Worm (Caenorhabditis elegans) whole organism, L2 larva: ENCODE results near the gene gpa-11.

Source experiments
- F13H6.1 ChIP-seq: sonication (generic microtip); optimal IDR thresholded peaks from 2 replicates; lab custom pipeline; 2016; ENCODE audit warnings: missing genetic modification characterization, missing compliant biosample characterization
- aly-2 ChIP-seq: fragments of 150-350 bp; optimal IDR thresholded peaks from 2 replicates; lab custom pipeline; 2014; ENCODE audit warnings: missing biosample characterization, missing genetic modification characterization
- ama-1 ChIP-seq: fragments of 150-350 bp; optimal IDR thresholded peaks from 2 replicates; lab custom pipeline; 2018; ENCODE audit warnings: inconsistent platforms
- dmd-4 ChIP-seq: sonication (generic microtip); optimal IDR thresholded peaks from 2 replicates; lab custom pipeline; 2017; ENCODE audit warnings: missing biosample characterization, missing genetic modification characterization
- fos-1 ChIP-seq: fragments of 150-350 bp; optimal IDR thresholded peaks from 2 replicates; lab custom pipeline; 2014; ENCODE audit warnings: missing biosample characterization, missing genetic modification characterization
- lin-13 ChIP-seq: fragments of 150-350 bp; optimal IDR thresholded peaks from 2 replicates; lab custom pipeline; 2014; ENCODE audit warnings: missing biosample characterization, missing genetic modification reagents, missing genetic modification characterization
- mab-5 ChIP-seq: fragments of 150-350 bp; optimal IDR thresholded peaks from 2 replicates; lab custom pipeline; 2014; ENCODE audit warnings: missing biosample characterization, missing genetic modification characterization
- mdl-1 ChIP-seq, 2 experiments: fragments of 150-350 bp in 1 of 2; sonication (generic microtip) in 1 of 2; optimal IDR thresholded peaks; 2 replicates each; lab custom pipeline; 2017; ENCODE audit warnings: missing biosample characterization in 2 of 2, missing genetic modification characterization in 2 of 2
- nhr-11 ChIP-seq: fragments of 150-350 bp; optimal IDR thresholded peaks from 2 replicates; lab custom pipeline; 2014; ENCODE audit warnings: missing biosample characterization, missing genetic modification characterization
- nhr-129 ChIP-seq: fragments of 150-350 bp; optimal IDR thresholded peaks from 2 replicates; lab custom pipeline; 2014; ENCODE audit warnings: missing biosample characterization, missing genetic modification characterization
- nhr-237 ChIP-seq: fragments of 150-350 bp; optimal IDR thresholded peaks from 2 replicates; lab custom pipeline; 2014; ENCODE audit warnings: missing biosample characterization, missing genetic modification characterization
- ztf-4 ChIP-seq: fragments of 150-350 bp; optimal IDR thresholded peaks from 2 replicates; lab custom pipeline; 2014; ENCODE audit warnings: missing biosample characterization, missing genetic modification characterization

DNA sequence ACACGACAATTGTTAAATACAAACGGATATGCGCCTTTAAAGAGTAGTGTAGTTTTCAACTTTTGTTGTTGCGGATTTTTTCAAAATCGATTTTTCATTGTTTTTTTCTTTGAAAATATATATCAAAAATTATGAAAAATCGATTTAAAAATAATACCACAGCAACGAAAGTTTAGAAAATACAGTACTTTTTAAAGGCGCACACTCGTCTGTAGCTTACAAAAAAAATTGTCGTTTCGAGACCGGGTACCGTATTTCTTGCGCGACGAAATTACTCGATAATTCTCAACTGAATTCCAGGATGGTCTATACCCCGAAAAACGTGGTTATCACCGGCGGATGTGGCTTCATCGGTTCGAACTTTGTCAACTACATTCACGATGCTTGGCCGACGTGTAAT is 47.8 kb downstream of the gpa-11 start, which contains the start of gene rml-4:
- TF ChIP-seq aly-2 (tag; lab: Kevin White, UChicago): no peak
- TF ChIP-seq lin-13: no peak
- TF ChIP-seq nhr-129: no peak
- TF ChIP-seq mab-5 (tag; lab: Kevin White, UChicago): no peak
- TF ChIP-seq ztf-4 (tag; lab: Kevin White, UChicago): no peak
- TF ChIP-seq ama-1: no peak
- no peak for TF ChIP-seq nhr-237 (tag; lab: Kevin White, UChicago)
- TF ChIP-seq F13H6.1 (tag; lab: Kevin White, UChicago): no peak
- TF ChIP-seq mdl-1 (tag; optimal IDR thresholded peaks at IDR 0.05; lab: Kevin White, UChicago): no peak
- no peak for TF ChIP-seq fos-1 (tag; lab: Kevin White, UChicago)
- no peak for TF ChIP-seq nhr-11 (tag; lab: Kevin White, UChicago)
- TF ChIP-seq dmd-4 (tag; lab: Kevin White, UChicago): no peak
